Worm (Caenorhabditis elegans): Measurements from ENCODE around the gene C17F4.2.

DNA sequence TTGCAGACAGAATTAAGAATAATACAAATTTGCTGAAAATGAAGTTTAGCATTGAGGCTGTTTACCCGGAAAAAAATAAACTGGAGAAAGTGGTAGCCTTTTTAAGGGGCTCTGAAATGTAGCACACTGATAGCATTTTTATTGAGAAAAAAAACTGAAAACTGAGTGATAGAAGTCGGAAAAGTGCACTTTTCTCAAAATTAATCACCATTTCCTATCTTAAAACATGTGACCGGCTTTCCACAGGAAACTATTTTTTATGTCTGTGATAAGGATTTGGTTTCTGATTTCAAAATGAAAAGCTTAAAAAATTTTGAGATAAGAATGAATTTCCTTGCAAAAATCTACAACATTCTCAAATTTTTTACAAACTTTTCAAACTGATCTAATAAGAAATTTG is 27.7 kb upstream of the C17F4.2 start, which contains the start of gene ZC239.22:
- no peak for TF ChIP-seq F55B11.4 (tag; optimal IDR thresholded peaks at IDR 0.05; ENCODE audit: borderline replicate concordance, insufficient read depth)
- TF ChIP-seq ztf-25 (GFP tag; IDR thresholded peaks at IDR 0.05), result no peak
- TF ChIP-seq unc-130 (GFP tag; optimal IDR thresholded peaks at IDR 0.05), result no peak
- no peak for TF ChIP-seq snpc-4 (GFP tag; optimal IDR thresholded peaks at IDR 0.05)
- TF ChIP-seq snpc-4 (tag; optimal IDR thresholded peaks at IDR 0.05), result no peak
- TF ChIP-seq attf-3 (GFP tag; conservative IDR thresholded peaks at IDR 0.05), result no peak
- no peak for TF ChIP-seq zim-3 (tag; optimal IDR thresholded peaks at IDR 0.05)
- no peak for TF ChIP-seq ztf-3 (GFP tag; optimal IDR thresholded peaks at IDR 0.05)
- TF ChIP-seq lin-40 (tag; optimal IDR thresholded peaks at IDR 0.05), result no peak
- TF ChIP-seq attf-6 (GFP tag; IDR thresholded peaks at IDR 0.05), result no peak
- no peak for TF ChIP-seq madf-8 (GFP tag; conservative IDR thresholded peaks at IDR 0.05)
- no peak for TF ChIP-seq pha-4 (tag; optimal IDR thresholded peaks at IDR 0.05)
- TF ChIP-seq hlh-12 (tag; optimal IDR thresholded peaks at IDR 0.05), result no peak
- no peak for TF ChIP-seq unc-62 (GFP tag; optimal IDR thresholded peaks at IDR 0.05)
